Fruit fly (Drosophila melanogaster): ENCODE measurements around the gene CG34015.

CG34015 gene

DNA sequence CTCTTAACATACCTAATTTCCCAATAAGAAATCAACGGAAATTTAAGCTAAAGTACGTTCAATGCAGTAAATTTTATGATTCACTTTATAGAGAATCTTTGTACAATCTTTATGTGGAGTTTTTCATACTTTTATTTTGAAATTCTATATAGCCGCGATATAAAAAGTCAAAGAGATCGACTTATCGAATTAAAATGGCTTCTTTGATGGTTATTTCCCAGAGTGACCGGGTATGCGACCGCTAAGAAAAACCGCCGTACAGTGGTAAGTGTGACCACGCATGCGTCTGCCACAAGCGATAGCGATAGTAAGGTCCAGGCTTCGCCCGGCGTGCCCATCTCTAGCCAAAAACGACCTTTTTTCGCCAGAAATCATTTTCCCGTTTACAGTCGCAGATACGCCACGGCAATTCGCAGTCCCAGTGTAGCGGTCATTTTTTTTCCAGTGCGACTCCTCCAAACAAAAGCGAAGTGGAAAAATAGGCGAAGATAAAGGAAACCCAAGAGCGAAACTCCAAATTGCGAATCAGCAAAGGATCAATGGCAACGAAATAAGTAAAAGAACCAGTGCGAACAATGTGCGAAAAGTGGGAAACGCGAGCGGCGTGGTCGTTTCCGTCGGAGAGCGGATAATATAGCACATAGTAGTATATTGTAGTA, 25.5 kb downstream of the CG34015 start, which contains the start of gene hang (continued):
- TF ChIP-seq CG5245 (GFP tag; optimal IDR thresholded peaks at IDR 0.05) (no peak), lbe (GFP tag; optimal IDR thresholded peaks at IDR 0.05) (peak; percentile 40), Chrac-16 (GFP tag; optimal IDR thresholded peaks at IDR 0.05) (no peak), CG14965 (GFP tag; optimal IDR thresholded peaks at IDR 0.05; ENCODE audit: borderline replicate concordance) (no peak), lola (GFP tag; optimal IDR thresholded peaks at IDR 0.05) (no peak), tup (GFP tag; optimal IDR thresholded peaks at IDR 0.05) (no peak), CG8765 (GFP tag; IDR thresholded peaks at IDR 0.05) (no peak), chm (GFP tag; IDR thresholded peaks at IDR 0.05) (peak; percentile 77), CG31224 (GFP tag; IDR thresholded peaks at IDR 0.05) (0 out of 2 replicates have a peak, but pooled peaks have one; percentile 6), NC2α (GFP tag; optimal IDR thresholded peaks at IDR 0.05) (no peak), Mes4 (GFP tag; optimal IDR thresholded peaks at IDR 0.05) (no peak), Fer2 (tag; optimal IDR thresholded peaks at IDR 0.05) (no peak), sens-2 (GFP tag; IDR thresholded peaks at IDR 0.05) (no peak), CG14441 (GFP tag; IDR thresholded peaks at IDR 0.05) (peak; percentile 49), CG17328 (GFP tag; IDR thresholded peaks at IDR 0.05) (peak; percentile 38), C15 (GFP tag; IDR thresholded peaks at IDR 0.05) (no peak), crol (GFP tag; IDR thresholded peaks at IDR 0.05) (no peak), CG31441 (GFP tag; IDR thresholded peaks at IDR 0.05) (no peak), CG12744 (GFP tag; optimal IDR thresholded peaks at IDR 0.05) (no peak), Bgb (GFP tag; IDR thresholded peaks at IDR 0.05; ENCODE audit: partially characterized antibody) (peak; percentile 90), HLH3B (GFP tag; IDR thresholded peaks at IDR 0.05) (no peak), CG7839 (tag; optimal IDR thresholded peaks at IDR 0.05) (peak; percentile 14), CG9876 (GFP tag; optimal IDR thresholded peaks at IDR 0.05) (peak; percentile 38), pzg (GFP tag; optimal IDR thresholded peaks at IDR 0.05) (peak; percentile 92), CG18262 (tag; optimal IDR thresholded peaks at IDR 0.05) (no peak), Hsf (GFP tag; optimal IDR thresholded peaks at IDR 0.05) (peak; percentile 22), gt (GFP tag; IDR thresholded peaks at IDR 0.05) (no peak), CG17186 (GFP tag; optimal IDR thresholded peaks at IDR 0.05) (peak; percentile 56), fd102C (GFP tag; optimal IDR thresholded peaks at IDR 0.05) (no peak), Ptx1 (GFP tag; IDR thresholded peaks at IDR 0.05) (no peak), CG11723 (GFP tag; optimal IDR thresholded peaks at IDR 0.05) (no peak), CG10979 (tag; optimal IDR thresholded peaks at IDR 0.05) (peak; percentile 24), dmrt11E (tag; optimal IDR thresholded peaks at IDR 0.05) (no peak), run (tag; optimal IDR thresholded peaks at IDR 0.05) (no peak), z (GFP tag; IDR thresholded peaks at IDR 0.05) (no peak), bcd (GFP tag; optimal IDR thresholded peaks at IDR 0.05) (no peak), CG15601 (tag; optimal IDR thresholded peaks at IDR 0.05) (no peak), Ravus (GFP tag; IDR thresholded peaks at IDR 0.05) (no peak), CG33557 (GFP tag; optimal IDR thresholded peaks at IDR 0.05) (peak; percentile 9), stc (GFP tag; IDR thresholded peaks at IDR 0.05) (peak; percentile 37; the same call in 1 of the 2 replicates), CG5180 (GFP tag; optimal IDR thresholded peaks at IDR 0.05) (no peak), CG6854 (GFP tag; optimal IDR thresholded peaks at IDR 0.05) (peak; percentile 66), CG4424 (GFP tag; optimal IDR thresholded peaks at IDR 0.05) (peak; percentile 1), da (GFP tag; optimal IDR thresholded peaks at IDR 0.05) (peak; percentile 4), Hand (GFP tag; optimal IDR thresholded peaks at IDR 0.05) (peak; percentile 40), mld (GFP tag; IDR thresholded peaks at IDR 0.05; ENCODE audit: partially characterized antibody) (peak; percentile 77; the same call in 1 of the 3 replicates), tx (GFP tag; optimal IDR thresholded peaks at IDR 0.05) (no peak), amos (GFP tag; IDR thresholded peaks at IDR 0.05; ENCODE audit: partially characterized antibody) (peak; percentile 91), tin (GFP tag; optimal IDR thresholded peaks at IDR 0.05) (no peak), CG12769 (tag; optimal IDR thresholded peaks at IDR 0.05) (peak; percentile 65)
